Fruit fly (Drosophila melanogaster) whole organism, adult: ENCODE measurements around the gene CG31111.

ENCODE experiments used
- Crg-1 ChIP-seq: fragments of 200-800 bp; sonication (Bioruptor generic); optimal IDR thresholded peaks from 2 replicates; lab custom pipeline; 2016; ENCODE audit warnings: missing biosample characterization, missing genetic modification characterization
- Mnt ChIP-seq: fragments of 200-800 bp; sonication (Bioruptor generic); optimal IDR thresholded peaks from 2 replicates; lab custom pipeline; 2016; ENCODE audit warnings: missing biosample characterization, mild to moderate bottlenecking, missing genetic modification characterization
- cic ChIP-seq: fragments of 200-800 bp; sonication (Bioruptor generic); optimal IDR thresholded peaks from 2 replicates; lab custom pipeline; 2017; ENCODE audit warnings: missing biosample characterization, mild to moderate bottlenecking, missing genetic modification characterization, moderate library complexity
- kay ChIP-seq: fragments of 200-800 bp; sonication (Bioruptor generic); peaks from one replicate; lab custom pipeline; 2016; ENCODE audit warnings: missing biosample characterization, missing genetic modification characterization, borderline replicate concordance
- ovo ChIP-seq: fragments of 200-800 bp; sonication (Bioruptor generic); optimal IDR thresholded peaks from 2 replicates; lab custom pipeline; 2016; ENCODE audit warnings: missing biosample characterization, missing genetic modification characterization
- tj ChIP-seq: fragments of 200-800 bp; sonication (Bioruptor generic); optimal IDR thresholded peaks from 3 replicates; lab custom pipeline; 2017; ENCODE audit warnings: missing biosample characterization, mild to moderate bottlenecking, missing genetic modification characterization, moderate library complexity
- toe ChIP-seq: fragments of 200-800 bp; sonication (Bioruptor generic); optimal IDR thresholded peaks from 2 replicates; lab custom pipeline; 2016; ENCODE audit warnings: missing biosample characterization, missing genetic modification characterization

DNA sequence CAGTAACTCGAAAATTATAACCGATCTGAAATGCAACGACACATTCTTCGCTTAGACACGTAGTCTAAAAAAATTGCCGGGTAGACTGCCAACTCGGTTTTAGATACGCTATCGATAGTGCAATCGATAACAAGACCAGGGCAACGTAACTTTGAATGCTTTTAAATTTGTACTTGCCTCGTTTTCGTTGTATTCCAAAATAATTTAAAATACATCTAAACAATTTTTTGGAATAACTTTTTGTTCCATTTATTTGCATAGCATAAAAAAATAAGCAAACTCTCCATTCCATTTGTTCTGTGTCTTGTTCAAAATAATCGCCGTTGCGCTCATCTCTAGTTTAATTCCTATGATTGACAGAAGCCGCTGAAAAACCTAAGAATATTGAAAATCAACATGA is 13.6 kb upstream of the CG31111 start, which contains the start of the genes Stt3B and CG11839:
- TF ChIP-seq Mnt (GFP tag; lab: Kevin White, UChicago): peak; percentile 82
- TF ChIP-seq cic: no peak
- TF ChIP-seq toe (GFP tag; lab: Kevin White, UChicago): peak; percentile 88
- TF ChIP-seq ovo (GFP tag; lab: Kevin White, UChicago): peak; percentile 45
- peak; percentile 56 for TF ChIP-seq tj
- TF ChIP-seq kay (GFP tag; lab: Kevin White, UChicago): no peak
- TF ChIP-seq Crg-1: peak; percentile 45
